Worm (Caenorhabditis elegans): ENCODE results near the gene R09E10.1.

Gene R09E10.1

DNA sequence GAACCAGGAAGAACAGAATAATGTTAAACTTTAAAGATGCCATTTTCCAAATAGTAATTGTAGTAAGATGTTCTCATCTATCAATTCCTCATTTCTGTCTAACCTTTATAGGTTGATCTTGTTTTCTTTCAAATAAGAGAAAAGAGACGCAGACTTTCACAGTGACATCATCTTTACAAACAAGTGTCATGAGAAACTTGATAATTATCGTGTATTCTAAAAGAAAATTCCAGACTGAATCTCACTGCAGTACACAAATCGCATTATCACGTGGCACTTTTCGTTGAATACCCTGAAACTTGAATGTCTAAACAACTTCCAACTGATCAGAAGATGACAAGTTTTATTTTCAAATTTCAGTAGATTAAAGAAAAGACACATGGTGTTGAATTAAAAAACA lies 27.5 kb downstream of the R09E10.1 start, which contains the start of gene R09E10.13:
TSS of gene R09E10.13 (minus strand) at position 61 of the 400 bp plus-strand sequence.
- TF ChIP-seq nhr-129 (tag; optimal IDR thresholded peaks at IDR 0.05): no peak
- peak; percentile 47 for TF ChIP-seq ztf-4 (tag; optimal IDR thresholded peaks at IDR 0.05)

DNA sequence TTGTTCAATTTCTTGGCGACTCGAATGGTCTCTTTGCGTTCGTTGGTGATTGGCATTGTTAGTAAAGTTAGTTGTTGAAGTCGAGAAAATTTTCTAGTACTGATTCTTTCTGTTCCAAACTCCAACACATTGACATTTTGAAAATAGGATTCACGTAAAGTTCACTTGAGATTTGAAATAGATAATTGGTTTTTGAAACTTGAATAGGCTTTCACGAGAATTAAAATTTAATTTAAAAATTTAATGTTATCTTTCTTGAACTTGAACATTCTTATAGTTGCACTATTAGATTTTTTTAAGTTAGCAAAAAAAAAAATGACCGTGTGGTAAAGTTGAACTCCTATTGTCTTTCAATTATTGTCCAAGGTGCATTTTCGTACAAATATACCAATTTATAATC lies 28.5 kb downstream of the R09E10.1 start, which contains the start of gene R09E10.6:
TSS of gene R09E10.6 (minus strand) at position 101 of the 400 bp plus-strand sequence.
- TF ChIP-seq snpc-4 (tag; optimal IDR thresholded peaks at IDR 0.05): no peak
- TF ChIP-seq ztf-1 (GFP tag; conservative IDR thresholded peaks at IDR 0.05): no peak
- no peak for TF ChIP-seq R02D3.7 (tag; optimal IDR thresholded peaks at IDR 0.05)
- no peak for TF ChIP-seq fos-1 (tag; optimal IDR thresholded peaks at IDR 0.05)

DNA sequence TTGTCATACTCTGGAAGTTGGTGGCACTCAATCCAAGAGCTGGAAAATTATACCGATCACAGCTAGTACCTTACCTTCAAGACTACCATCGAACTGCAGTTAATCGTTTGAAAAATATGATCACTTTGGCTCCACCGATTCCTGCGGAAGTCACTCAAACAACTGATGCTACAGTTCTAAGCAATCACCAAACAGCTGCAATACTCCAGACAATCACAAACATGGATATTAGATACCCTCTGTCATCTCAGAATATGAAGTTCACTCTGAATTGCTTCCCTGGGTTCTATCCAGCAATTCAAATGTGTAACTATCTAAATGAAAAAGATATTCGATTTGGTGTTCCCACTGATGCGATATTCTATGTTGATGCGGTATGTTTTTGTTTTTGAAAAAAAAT lies 34.0 kb downstream of the R09E10.1 start:
- TF ChIP-seq nhr-6 (tag; optimal IDR thresholded peaks at IDR 0.05) (no peak), R02D3.7 (tag; optimal IDR thresholded peaks at IDR 0.05) (no peak), snpc-4 (tag; optimal IDR thresholded peaks at IDR 0.05) (no peak), elt-1 (tag; optimal IDR thresholded peaks at IDR 0.05) (no peak), sem-4 (tag; optimal IDR thresholded peaks at IDR 0.05) (no peak), C34F6.9 (tag; optimal IDR thresholded peaks at IDR 0.05) (no peak), ztf-4 (tag; optimal IDR thresholded peaks at IDR 0.05) (no peak), skn-1 (tag; optimal IDR thresholded peaks at IDR 0.05) (no peak), lsy-2 (tag; optimal IDR thresholded peaks at IDR 0.05) (no peak), sma-9 (GFP tag; optimal IDR thresholded peaks at IDR 0.05) (no peak), sma-9 (tag; optimal IDR thresholded peaks at IDR 0.05) (no peak), ztf-1 (GFP tag; conservative IDR thresholded peaks at IDR 0.05) (no peak), lin-11 (tag; optimal IDR thresholded peaks at IDR 0.05) (no peak), F13H6.1 (tag; optimal IDR thresholded peaks at IDR 0.05) (no peak), elt-3 (tag; optimal IDR thresholded peaks at IDR 0.05) (no peak), mdl-1 (tag; optimal IDR thresholded peaks at IDR 0.05) (no peak), lin-13 (GFP tag; optimal IDR thresholded peaks at IDR 0.05) (no peak), peb-1 (tag; optimal IDR thresholded peaks at IDR 0.05) (no peak), crh-2 (tag; optimal IDR thresholded peaks at IDR 0.05) (no peak), nhr-11 (tag; optimal IDR thresholded peaks at IDR 0.05) (no peak), egl-27 (tag; optimal IDR thresholded peaks at IDR 0.05) (no peak)

DNA sequence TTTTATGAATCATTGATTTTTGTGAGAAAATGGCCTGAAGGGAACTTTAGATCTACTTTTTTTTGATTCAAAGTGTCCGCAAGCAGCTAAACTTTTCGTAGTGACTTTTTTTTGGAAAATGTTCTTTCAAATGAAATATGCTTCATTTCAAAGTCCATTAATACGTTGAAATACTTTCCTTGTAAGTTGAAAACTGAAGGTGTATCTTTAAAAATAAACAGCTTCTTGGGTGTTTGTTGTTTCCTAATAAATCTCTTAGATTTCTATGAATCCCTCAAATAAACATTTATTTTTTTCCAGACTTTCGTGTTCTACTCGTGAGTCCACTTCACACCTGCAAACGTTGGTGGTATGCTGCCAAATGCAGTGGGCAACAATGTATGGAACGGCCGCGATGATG lies 35.9 kb downstream of the R09E10.1 start, which contains the start of gene ebax-1:
TSS of gene ebax-1 (plus strand) at position 301 of the 400 bp plus-strand sequence.
- TF ChIP-seq ZK546.5 (tag; optimal IDR thresholded peaks at IDR 0.05): no peak

DNA sequence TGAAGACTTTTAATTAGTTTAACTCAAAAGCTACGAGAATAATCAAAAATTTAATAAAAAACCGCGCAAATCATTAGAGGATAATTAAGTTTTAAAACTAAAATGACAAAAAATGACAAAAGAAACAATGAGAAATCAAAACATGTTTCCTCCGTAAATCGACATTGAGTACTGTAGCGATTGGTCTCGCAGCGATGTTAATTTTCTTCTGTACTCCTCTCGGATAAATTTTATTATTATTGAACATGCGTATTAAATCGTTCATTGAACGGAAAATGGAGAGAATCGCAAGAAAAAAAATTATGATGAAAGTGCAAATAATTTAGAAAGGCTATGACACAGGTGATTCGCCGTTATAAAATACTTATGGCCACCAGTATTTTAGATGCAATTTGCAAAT lies 37.2 kb downstream of the R09E10.1 start:
- TF ChIP-seq nhr-12 (tag; optimal IDR thresholded peaks at IDR 0.05): no peak
- no peak for TF ChIP-seq elt-1 (tag; optimal IDR thresholded peaks at IDR 0.05)
- TF ChIP-seq peb-1 (tag; optimal IDR thresholded peaks at IDR 0.05): no peak
- no peak for TF ChIP-seq elt-3 (tag; optimal IDR thresholded peaks at IDR 0.05)
- TF ChIP-seq gmeb-1 (tag; optimal IDR thresholded peaks at IDR 0.05): no peak
- peak in 1 of 2 experiments; percentile 20 for TF ChIP-seq lsy-2 (tag; optimal IDR thresholded peaks at IDR 0.05)
- TF ChIP-seq fos-1 (tag; optimal IDR thresholded peaks at IDR 0.05): no peak

DNA sequence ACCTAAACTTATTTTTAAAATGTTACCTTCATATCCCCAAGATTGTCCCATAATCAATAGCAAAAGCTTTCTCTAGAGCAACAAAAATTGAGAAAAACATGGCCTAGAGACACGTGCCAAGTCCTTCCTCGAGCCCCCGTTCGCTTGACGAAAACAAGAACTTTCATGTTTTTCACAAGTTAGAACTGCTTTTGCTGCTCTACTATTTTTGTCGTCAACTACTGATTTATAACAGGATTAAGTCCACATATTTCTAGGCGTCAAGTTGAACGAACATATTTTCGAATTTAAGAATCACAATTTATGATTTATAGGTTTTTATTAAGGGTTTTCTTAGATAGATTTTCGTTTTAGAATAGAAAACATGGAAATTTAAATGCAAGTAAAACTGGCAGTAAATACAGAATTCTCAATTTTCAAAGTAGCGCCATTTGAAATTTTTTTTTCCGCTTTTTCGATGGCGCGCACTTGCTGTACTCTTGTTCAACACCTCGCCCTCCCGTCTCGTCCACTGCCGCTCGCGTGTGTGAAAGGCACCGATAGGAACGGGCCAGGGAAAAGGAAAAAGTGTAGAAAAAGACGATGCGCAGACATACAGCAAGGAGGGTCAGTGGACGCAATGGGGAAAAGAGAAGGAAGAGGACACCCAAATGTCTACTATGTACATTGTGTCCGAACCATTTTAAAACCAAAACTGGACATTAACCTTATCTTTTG lies 38.2 kb downstream of the R09E10.1 start, which contains the start of gene rad-51:
TSS of gene rad-51 (minus strand) at position 51 of the 717 bp plus-strand sequence.
- no peak for TF ChIP-seq dmd-4 (tag; optimal IDR thresholded peaks at IDR 0.05)
- peak; percentile 65 for TF ChIP-seq fos-1 (tag; optimal IDR thresholded peaks at IDR 0.05)
- TF ChIP-seq lin-11 (tag; optimal IDR thresholded peaks at IDR 0.05): peak; percentile 46
- peak; percentile 17 for TF ChIP-seq nhr-21 (tag; optimal IDR thresholded peaks at IDR 0.05)
- no peak for TF ChIP-seq sem-4 (tag; optimal IDR thresholded peaks at IDR 0.05)
- no peak for TF ChIP-seq nhr-10 (tag; optimal IDR thresholded peaks at IDR 0.05)
- no peak for TF ChIP-seq alr-1 (tag; optimal IDR thresholded peaks at IDR 0.05)
- TF ChIP-seq unc-62 (GFP tag; optimal IDR thresholded peaks at IDR 0.05): no peak
- peak; percentile 41 for TF ChIP-seq zag-1 (tag; optimal IDR thresholded peaks at IDR 0.05)
- TF ChIP-seq unc-39 (tag; optimal IDR thresholded peaks at IDR 0.05): no peak
- TF ChIP-seq sma-9 (GFP tag; optimal IDR thresholded peaks at IDR 0.05): peak; percentile 9
- TF ChIP-seq sma-9 (tag; optimal IDR thresholded peaks at IDR 0.05): no peak
- no peak for TF ChIP-seq nhr-237 (tag; optimal IDR thresholded peaks at IDR 0.05)
- peak; percentile 80 for TF ChIP-seq nhr-129 (tag; optimal IDR thresholded peaks at IDR 0.05)
- peak; percentile 53 for TF ChIP-seq lin-13 (GFP tag; optimal IDR thresholded peaks at IDR 0.05)
- TF ChIP-seq gmeb-1 (tag; optimal IDR thresholded peaks at IDR 0.05): peak; percentile 74
- no peak for TF ChIP-seq nhr-12 (tag; optimal IDR thresholded peaks at IDR 0.05)
- TF ChIP-seq unc-55 (GFP tag; optimal IDR thresholded peaks at IDR 0.05): peak; percentile 52
- TF ChIP-seq elt-1 (tag; optimal IDR thresholded peaks at IDR 0.05): no peak
- TF ChIP-seq ZK546.5 (tag; optimal IDR thresholded peaks at IDR 0.05): no peak
- no peak for TF ChIP-seq elt-3 (tag; optimal IDR thresholded peaks at IDR 0.05)
- TF ChIP-seq lsy-2 (tag; optimal IDR thresholded peaks at IDR 0.05): peak in 1 of 2 experiments; percentile 59
- no peak for TF ChIP-seq skn-1 (tag; optimal IDR thresholded peaks at IDR 0.05)
- TF ChIP-seq aly-2 (tag; optimal IDR thresholded peaks at IDR 0.05): no peak
- TF ChIP-seq ceh-82 (tag; optimal IDR thresholded peaks at IDR 0.05): no peak
- TF ChIP-seq mdl-1 (tag; optimal IDR thresholded peaks at IDR 0.05): peak in 1 of 2 experiments; percentile 43
- TF ChIP-seq nhr-6 (tag; optimal IDR thresholded peaks at IDR 0.05): no peak
- TF ChIP-seq nhr-25 (tag; optimal IDR thresholded peaks at IDR 0.05): peak; percentile 29
- TF ChIP-seq snpc-4 (tag; optimal IDR thresholded peaks at IDR 0.05): no peak
- peak; percentile 75 for TF ChIP-seq C34F6.9 (tag; optimal IDR thresholded peaks at IDR 0.05)
- TF ChIP-seq ceh-16 (tag; optimal IDR thresholded peaks at IDR 0.05): no peak
- peak; percentile 92 for TF ChIP-seq crh-2 (tag; optimal IDR thresholded peaks at IDR 0.05)
